Worm (Caenorhabditis elegans) whole organism, early embryonic: Measurements from ENCODE around the gene F35C8.5.

ENCODE experiments used
- B0310.2 ChIP-seq: sonication (generic microtip); optimal IDR thresholded peaks from 2 replicates; lab custom pipeline; 2016; ENCODE audit warnings: mild to moderate bottlenecking, missing genetic modification characterization, missing compliant biosample characterization
- F13C5.2 ChIP-seq: sonication (generic microtip); optimal IDR thresholded peaks from 2 replicates; lab custom pipeline; 2017; ENCODE audit warnings: mild to moderate bottlenecking, missing genetic modification characterization, inconsistent platforms, missing compliant biosample characterization
- aly-1 ChIP-seq: sonication (generic microtip); optimal IDR thresholded peaks from 2 replicates; lab custom pipeline; 2016; ENCODE audit warnings: missing genetic modification characterization, missing compliant biosample characterization
- ama-1 ChIP-seq: fragments of 150-350 bp; optimal IDR thresholded peaks from 2 replicates; lab custom pipeline; 2014
- ceh-13 ChIP-seq: fragments of 200-800 bp; sonication (Bioruptor generic); optimal IDR thresholded peaks from 2 replicates; lab custom pipeline; 2018; ENCODE audit warnings: mild to moderate bottlenecking, missing genetic modification characterization, missing compliant biosample characterization
- ceh-36 ChIP-seq: sonication (generic microtip); optimal IDR thresholded peaks from 2 replicates; lab custom pipeline; 2016; ENCODE audit warnings: missing genetic modification characterization, inconsistent platforms, missing compliant biosample characterization
- ets-7 ChIP-seq: sonication (generic microtip); optimal IDR thresholded peaks from 2 replicates; lab custom pipeline; 2016; ENCODE audit warnings: missing genotype, missing genetic modification characterization, missing compliant biosample characterization
- flt-1 ChIP-seq: fragments of 200-800 bp; sonication (Bioruptor generic); IDR thresholded peaks from 2 replicates; pipeline ENCODE4 v1.3.6; 2022; ENCODE audit warnings: missing genetic modification characterization, missing compliant biosample characterization
- hmbx-1 ChIP-seq: sonication (generic microtip); optimal IDR thresholded peaks from 2 replicates; lab custom pipeline; 2016; ENCODE audit warnings: mild to moderate bottlenecking, missing genetic modification characterization, missing compliant biosample characterization
- hmg-4 ChIP-seq: fragments of 200-800 bp; sonication (Bioruptor generic); optimal IDR thresholded peaks from 2 replicates; lab custom pipeline; 2018; ENCODE audit warnings: mild to moderate bottlenecking, missing genetic modification characterization, missing compliant biosample characterization
- hnd-1 ChIP-seq: sonication (generic microtip); optimal IDR thresholded peaks from 2 replicates; lab custom pipeline; 2016; ENCODE audit warnings: missing genetic modification characterization, missing compliant biosample characterization
- pes-1 ChIP-seq: fragments of 200-800 bp; sonication (Bioruptor generic); IDR thresholded peaks from 2 replicates; pipeline ENCODE4 v1.3.6; 2022; ENCODE audit warnings: missing genetic modification reagents, missing genetic modification characterization, missing compliant biosample characterization
- scrt-1 ChIP-seq: fragments of 200-800 bp; sonication (Bioruptor generic); IDR thresholded peaks from 2 replicates; pipeline ENCODE4 v1.3.6; 2022; ENCODE audit warnings: missing genetic modification characterization, missing compliant biosample characterization
- sea-1 ChIP-seq: fragments of 200-800 bp; sonication (Bioruptor generic); conservative IDR thresholded peaks from 2 replicates; pipeline ENCODE4 v1.3.6; 2022; ENCODE audit warnings: missing genetic modification characterization, missing compliant biosample characterization
- tbx-11 ChIP-seq: fragments of 200-800 bp; sonication (Bioruptor generic); IDR thresholded peaks from 2 replicates; pipeline ENCODE4 v1.3.6; 2022; ENCODE audit warnings: missing genetic modification characterization, missing compliant biosample characterization
- tbx-37 ChIP-seq: fragments of 200-800 bp; sonication (Bioruptor generic); conservative IDR thresholded peaks from 2 replicates; pipeline ENCODE4 v1.3.6; 2022; ENCODE audit warnings: missing genetic modification reagents, missing genetic modification characterization, missing compliant biosample characterization
- tra-4 ChIP-seq: sonication (generic microtip); optimal IDR thresholded peaks from 2 replicates; lab custom pipeline; 2017; ENCODE audit warnings: missing genetic modification characterization, missing compliant biosample characterization

The F35C8.5 gene

ce11 chrX:5370605-5371004, 5.0 kb downstream of the F35C8.5 start:
- TF ChIP-seq ceh-13 (GFP tag; lab: Kevin White, UChicago) (no peak), tra-4 (tag; lab: Kevin White, UChicago) (no peak), sea-1 (GFP tag; lab: Robert Waterston, UW) (no peak), hmbx-1 (tag; lab: Kevin White, UChicago) (no peak), tbx-11 (GFP tag; lab: Robert Waterston, UW) (no peak), ets-7 (tag; lab: Kevin White, UChicago) (no peak), ama-1 (lab: Kevin White, UChicago) (no peak), hmg-4 (GFP tag; lab: Kevin White, UChicago) (no peak), flt-1 (GFP tag; lab: Robert Waterston, UW) (no peak), aly-1 (tag; lab: Kevin White, UChicago) (no peak), pes-1 (no peak)

DNA sequence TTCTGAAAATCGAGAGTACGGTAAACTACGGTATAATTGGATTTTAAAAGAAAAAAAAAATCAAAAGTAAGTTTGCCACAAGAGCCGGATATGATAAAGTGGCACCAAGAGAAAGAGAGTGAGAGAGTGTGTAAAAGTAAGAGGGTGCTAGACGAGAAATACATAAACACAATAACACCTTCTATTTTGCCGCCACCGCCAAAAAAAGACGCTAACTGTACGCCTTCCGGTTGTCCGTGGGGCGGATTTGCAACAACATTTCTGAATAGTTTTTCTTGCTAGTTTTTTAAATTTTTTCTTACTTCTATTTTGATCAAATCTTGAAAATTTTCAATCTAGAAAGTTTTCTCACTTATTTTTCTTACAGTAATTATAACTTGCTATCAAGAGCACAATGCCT, 7.0 kb downstream of the F35C8.5 start, which contains the start of gene F35C8.8:
Gene F35C8.8, minus strand, starts transcription at position 2 of the 400 bp plus-strand sequence.
- TF ChIP-seq ceh-36 (tag; lab: Kevin White, UChicago) (no peak), hnd-1 (tag; lab: Kevin White, UChicago) (no peak), hmg-4 (GFP tag; lab: Kevin White, UChicago) (no peak), F13C5.2 (no peak), pes-1 (no peak), ama-1 (lab: Kevin White, UChicago) (no peak), tra-4 (tag; lab: Kevin White, UChicago) (no peak), tbx-11 (GFP tag; lab: Robert Waterston, UW) (no peak), ceh-13 (GFP tag; lab: Kevin White, UChicago) (no peak), hmbx-1 (tag; lab: Kevin White, UChicago) (no peak), scrt-1 (GFP tag; lab: Robert Waterston, UW) (no peak), ets-7 (tag; lab: Kevin White, UChicago) (no peak), B0310.2 (no peak)

- TF ChIP-seq pes-1 (no peak), B0310.2 (no peak), scrt-1 (GFP tag; lab: Robert Waterston, UW) (no peak), aly-1 (tag; lab: Kevin White, UChicago) (no peak)
These were observed 8.0 kb downstream of the F35C8.5 start for ce11 chrX:5373597-5373996.

DNA sequence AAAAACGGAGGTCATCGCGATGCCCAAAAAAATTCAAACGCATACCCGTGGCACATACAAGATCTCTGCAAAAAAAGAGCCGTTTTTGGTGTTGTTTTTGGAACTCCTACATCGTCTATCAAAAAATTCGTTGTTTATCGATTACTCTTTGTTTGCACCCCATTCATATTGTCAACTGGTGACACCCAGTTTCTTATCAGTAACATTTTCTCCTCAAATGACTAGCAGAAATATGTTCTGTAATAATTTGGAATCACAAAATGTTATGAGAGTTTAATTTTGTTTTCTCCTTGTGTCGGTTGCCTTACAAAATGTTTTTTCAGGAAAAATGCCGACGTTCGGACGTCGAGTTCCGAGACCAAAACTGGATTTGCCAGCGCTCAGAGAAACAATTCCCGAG, 9.1 kb downstream of the F35C8.5 start, which contains the start of gene sek-4:
Gene sek-4, plus strand, starts transcription at position 318 of the 400 bp plus-strand sequence.
- no peak for TF ChIP-seq pes-1
- no peak for TF ChIP-seq tbx-37 (GFP tag; lab: Robert Waterston, UW)
- no peak for TF ChIP-seq hmg-4 (GFP tag; lab: Kevin White, UChicago)
- no peak for TF ChIP-seq B0310.2
- TF ChIP-seq scrt-1 (GFP tag; lab: Robert Waterston, UW) = no peak
- no peak for TF ChIP-seq aly-1 (tag; lab: Kevin White, UChicago)
- no peak for TF ChIP-seq hmbx-1 (tag; lab: Kevin White, UChicago)
- no peak for TF ChIP-seq hnd-1 (tag; lab: Kevin White, UChicago)
- no peak for TF ChIP-seq sea-1 (GFP tag; lab: Robert Waterston, UW)
- TF ChIP-seq ama-1 (lab: Kevin White, UChicago) = no peak
- TF ChIP-seq ets-7 (tag; lab: Kevin White, UChicago) = no peak
- no peak for TF ChIP-seq tra-4 (tag; lab: Kevin White, UChicago)
- TF ChIP-seq ceh-13 (GFP tag; lab: Kevin White, UChicago) = no peak
- no peak for TF ChIP-seq tbx-11 (GFP tag; lab: Robert Waterston, UW)

DNA sequence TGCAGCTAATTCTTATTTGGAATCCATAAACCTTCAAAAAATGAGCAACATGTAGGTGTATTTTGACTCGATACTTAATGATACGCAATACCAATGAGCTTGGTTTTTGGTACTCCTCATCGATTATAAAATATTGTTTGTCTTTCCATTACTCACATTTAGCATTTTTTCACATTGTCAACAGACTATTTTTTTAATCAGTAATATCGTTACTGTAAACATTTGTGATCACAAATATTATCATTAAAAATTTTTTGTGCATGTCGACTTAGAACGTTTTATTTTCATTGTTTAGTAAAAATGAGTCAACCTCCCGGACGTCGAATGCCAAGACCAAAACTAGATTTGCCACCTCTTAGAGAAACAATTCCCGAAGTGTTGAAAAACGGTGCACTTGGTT, 11.7 kb downstream of the F35C8.5 start, which contains the start of gene sek-5:
Gene sek-5, plus strand, starts transcription at position 301 of the 400 bp plus-strand sequence.
- TF ChIP-seq hnd-1 (tag; lab: Kevin White, UChicago) (no peak), ets-7 (tag; lab: Kevin White, UChicago) (no peak), scrt-1 (GFP tag; lab: Robert Waterston, UW) (no peak), ceh-36 (tag; lab: Kevin White, UChicago) (no peak), hmg-4 (GFP tag; lab: Kevin White, UChicago) (no peak), F13C5.2 (no peak), ama-1 (lab: Kevin White, UChicago) (no peak), tra-4 (tag; lab: Kevin White, UChicago) (no peak), ceh-13 (GFP tag; lab: Kevin White, UChicago) (no peak), aly-1 (tag; lab: Kevin White, UChicago) (no peak), sea-1 (GFP tag; lab: Robert Waterston, UW) (no peak), hmbx-1 (tag; lab: Kevin White, UChicago) (no peak), B0310.2 (no peak), tbx-11 (GFP tag; lab: Robert Waterston, UW) (no peak), pes-1 (no peak), flt-1 (GFP tag; lab: Robert Waterston, UW) (no peak), tbx-37 (GFP tag; lab: Robert Waterston, UW) (no peak)

ce11 chrX:5382778-5383177, 17.2 kb downstream of the F35C8.5 start:
- TF ChIP-seq F13C5.2 = no peak
- TF ChIP-seq ama-1 (lab: Kevin White, UChicago) = no peak
- TF ChIP-seq tbx-37 (GFP tag; lab: Robert Waterston, UW) = no peak
- TF ChIP-seq hnd-1 (tag; lab: Kevin White, UChicago) = no peak
- TF ChIP-seq ceh-13 (GFP tag; lab: Kevin White, UChicago) = no peak
- no peak for TF ChIP-seq scrt-1 (GFP tag; lab: Robert Waterston, UW)
- no peak for TF ChIP-seq hmbx-1 (tag; lab: Kevin White, UChicago)
- TF ChIP-seq tbx-11 (GFP tag; lab: Robert Waterston, UW) = no peak
- TF ChIP-seq tra-4 (tag; lab: Kevin White, UChicago) = no peak
- no peak for TF ChIP-seq sea-1 (GFP tag; lab: Robert Waterston, UW)
- TF ChIP-seq B0310.2 = no peak
- no peak for TF ChIP-seq aly-1 (tag; lab: Kevin White, UChicago)
- no peak for TF ChIP-seq ets-7 (tag; lab: Kevin White, UChicago)

- TF ChIP-seq aly-1 (tag; lab: Kevin White, UChicago) = no peak
- no peak for TF ChIP-seq hmbx-1 (tag; lab: Kevin White, UChicago)
- TF ChIP-seq ets-7 (tag; lab: Kevin White, UChicago) = no peak
- TF ChIP-seq hnd-1 (tag; lab: Kevin White, UChicago) = no peak
- no peak for TF ChIP-seq tbx-11 (GFP tag; lab: Robert Waterston, UW)
- no peak for TF ChIP-seq hmg-4 (GFP tag; lab: Kevin White, UChicago)
- TF ChIP-seq tra-4 (tag; lab: Kevin White, UChicago) = no peak
- no peak for TF ChIP-seq ceh-13 (GFP tag; lab: Kevin White, UChicago)
- no peak for TF ChIP-seq flt-1 (GFP tag; lab: Robert Waterston, UW)
- no peak for TF ChIP-seq sea-1 (GFP tag; lab: Robert Waterston, UW)
These were observed 20.9 kb downstream of the F35C8.5 start, which contains the start of gene kcnl-3 for ce11 chrX:5386558-5386957. Gene kcnl-3, plus strand, starts transcription at chrX:5386858.
